Worm (Caenorhabditis elegans) whole organism, L2 larva: ENCODE results near the gene C52E4.7.

Experiments used
- F13H6.1 ChIP-seq: sonication (generic microtip); optimal IDR thresholded peaks from 2 replicates; lab custom pipeline; 2016; ENCODE audit warnings: missing genetic modification characterization, missing compliant biosample characterization
- R02D3.7 ChIP-seq: fragments of 150-350 bp; optimal IDR thresholded peaks from 2 replicates; lab custom pipeline; 2014; ENCODE audit warnings: missing biosample characterization, missing genetic modification characterization
- Y55F3AM.14 ChIP-seq: fragments of 200-800 bp; sonication (Bioruptor generic); optimal IDR thresholded peaks from 2 replicates; lab custom pipeline; 2018; ENCODE audit warnings: mild to moderate bottlenecking, missing genetic modification characterization, missing compliant biosample characterization
- ZK546.5 ChIP-seq: sonication (generic microtip); optimal IDR thresholded peaks from 2 replicates; lab custom pipeline; 2017; ENCODE audit warnings: missing biosample characterization, missing genetic modification characterization
- alr-1 ChIP-seq: fragments of 150-350 bp; optimal IDR thresholded peaks from 2 replicates; lab custom pipeline; 2014; ENCODE audit warnings: missing biosample characterization, missing genetic modification characterization
- aly-2 ChIP-seq: fragments of 150-350 bp; optimal IDR thresholded peaks from 2 replicates; lab custom pipeline; 2014; ENCODE audit warnings: missing biosample characterization, missing genetic modification characterization
- ama-1 ChIP-seq: fragments of 150-350 bp; optimal IDR thresholded peaks from 2 replicates; lab custom pipeline; 2018; ENCODE audit warnings: inconsistent platforms
- blmp-1 ChIP-seq: sonication (generic microtip); optimal IDR thresholded peaks from 2 replicates; lab custom pipeline; 2017; ENCODE audit warnings: missing genetic modification characterization, mild to moderate bottlenecking, missing compliant biosample characterization, antibody characterized with exemption, moderate library complexity; ENCODE audit not compliant: insufficient read depth
- ceh-82 ChIP-seq: fragments of 150-350 bp; optimal IDR thresholded peaks from 2 replicates; lab custom pipeline; 2014; ENCODE audit warnings: missing biosample characterization, missing genetic modification characterization
- crh-2 ChIP-seq: sonication (generic microtip); optimal IDR thresholded peaks from 2 replicates; lab custom pipeline; 2017; ENCODE audit warnings: missing biosample characterization, missing genetic modification characterization
- dmd-4 ChIP-seq: sonication (generic microtip); optimal IDR thresholded peaks from 2 replicates; lab custom pipeline; 2017; ENCODE audit warnings: missing biosample characterization, missing genetic modification characterization
- egl-27 ChIP-seq: sonication (generic microtip); optimal IDR thresholded peaks from 3 replicates; lab custom pipeline; 2017; ENCODE audit warnings: missing biosample characterization, missing genetic modification reagents, missing genetic modification characterization
- elt-1 ChIP-seq: fragments of 150-350 bp; optimal IDR thresholded peaks from 2 replicates; lab custom pipeline; 2014; ENCODE audit warnings: missing biosample characterization, missing genetic modification characterization
- elt-3 ChIP-seq: sonication (generic microtip); optimal IDR thresholded peaks from 2 replicates; lab custom pipeline; 2017; ENCODE audit warnings: missing biosample characterization, missing genetic modification characterization
- fos-1 ChIP-seq: fragments of 150-350 bp; optimal IDR thresholded peaks from 2 replicates; lab custom pipeline; 2014; ENCODE audit warnings: missing biosample characterization, missing genetic modification characterization
- lin-13 ChIP-seq: fragments of 150-350 bp; optimal IDR thresholded peaks from 2 replicates; lab custom pipeline; 2014; ENCODE audit warnings: missing biosample characterization, missing genetic modification reagents, missing genetic modification characterization
- lsy-2 ChIP-seq, 2 experiments: fragments of 150-350 bp in 1 of 2; sonication (generic microtip) in 1 of 2; optimal IDR thresholded peaks; 2 replicates each; lab custom pipeline; 2014 to 2017; ENCODE audit warnings: missing biosample characterization in 2 of 2, missing genetic modification characterization in 2 of 2
- mab-5 ChIP-seq: fragments of 150-350 bp; optimal IDR thresholded peaks from 2 replicates; lab custom pipeline; 2014; ENCODE audit warnings: missing biosample characterization, missing genetic modification characterization
- mbf-1 ChIP-seq: sonication (generic microtip); optimal IDR thresholded peaks from 2 replicates; lab custom pipeline; 2017; ENCODE audit warnings: missing biosample characterization, missing genetic modification characterization
- nhr-10 ChIP-seq: sonication (generic microtip); optimal IDR thresholded peaks from 2 replicates; lab custom pipeline; 2017; ENCODE audit warnings: missing biosample characterization, missing genetic modification characterization
- nhr-11 ChIP-seq: fragments of 150-350 bp; optimal IDR thresholded peaks from 2 replicates; lab custom pipeline; 2014; ENCODE audit warnings: missing biosample characterization, missing genetic modification characterization
- nhr-12 ChIP-seq: fragments of 150-350 bp; optimal IDR thresholded peaks from 2 replicates; lab custom pipeline; 2014; ENCODE audit warnings: missing biosample characterization, missing genetic modification characterization
- nhr-21 ChIP-seq: fragments of 150-350 bp; optimal IDR thresholded peaks from 2 replicates; lab custom pipeline; 2014; ENCODE audit warnings: missing biosample characterization, missing genetic modification characterization
- nhr-23 ChIP-seq: fragments of 150-350 bp; optimal IDR thresholded peaks from 2 replicates; lab custom pipeline; 2014; ENCODE audit warnings: missing biosample characterization, missing genetic modification reagents, missing genetic modification characterization
- nhr-237 ChIP-seq: fragments of 150-350 bp; optimal IDR thresholded peaks from 2 replicates; lab custom pipeline; 2014; ENCODE audit warnings: missing biosample characterization, missing genetic modification characterization
- nhr-6 ChIP-seq: fragments of 150-350 bp; optimal IDR thresholded peaks from 2 replicates; lab custom pipeline; 2014; ENCODE audit warnings: missing biosample characterization, missing genetic modification characterization
- nhr-77 ChIP-seq: fragments of 150-350 bp; optimal IDR thresholded peaks from 2 replicates; lab custom pipeline; 2014; ENCODE audit warnings: missing biosample characterization, missing genetic modification characterization
- sem-4 ChIP-seq: fragments of 150-350 bp; optimal IDR thresholded peaks from 2 replicates; lab custom pipeline; 2014; ENCODE audit warnings: missing biosample characterization, missing genetic modification reagents, missing genetic modification characterization
- skn-1 ChIP-seq: sonication (generic microtip); optimal IDR thresholded peaks from 2 replicates; lab custom pipeline; 2017; ENCODE audit warnings: missing biosample characterization, missing genetic modification characterization
- sma-3 ChIP-seq: sonication (generic microtip); optimal IDR thresholded peaks from 2 replicates; lab custom pipeline; 2016; ENCODE audit warnings: missing genetic modification reagents, missing genetic modification characterization, missing compliant biosample characterization
- sma-9 ChIP-seq, 2 experiments: fragments of 150-350 bp in 1 of 2; sonication (generic microtip) in 1 of 2; optimal IDR thresholded peaks; 2 replicates each; lab custom pipeline; 2014 to 2016; ENCODE audit warnings: missing genetic modification characterization in 2 of 2, mild to moderate bottlenecking in 1 of 2, missing biosample characterization in 1 of 2, missing compliant biosample characterization in 1 of 2, missing genetic modification reagents in 1 of 2, moderate library complexity in 1 of 2
- unc-55 ChIP-seq: fragments of 150-350 bp; sonication (generic microtip); optimal IDR thresholded peaks from 3 replicates; lab custom pipeline; 2014; ENCODE audit warnings: missing biosample characterization, missing genetic modification reagents, missing genetic modification characterization
- unc-62 ChIP-seq: fragments of 150-350 bp; optimal IDR thresholded peaks from 2 replicates; lab custom pipeline; 2014; ENCODE audit warnings: missing biosample characterization, missing genetic modification reagents, missing genetic modification characterization
- zag-1 ChIP-seq: fragments of 150-350 bp; optimal IDR thresholded peaks from 2 replicates; lab custom pipeline; 2014; ENCODE audit warnings: missing biosample characterization, missing genetic modification characterization
- ztf-1 ChIP-seq: fragments of 200-800 bp; sonication (Bioruptor generic); conservative IDR thresholded peaks from 2 replicates; pipeline ENCODE4 v1.3.6; 2022; ENCODE audit warnings: missing genetic modification characterization, missing compliant biosample characterization
- ztf-11 ChIP-seq: sonication (generic microtip); optimal IDR thresholded peaks from 2 replicates; lab custom pipeline; 2017; ENCODE audit warnings: missing biosample characterization, missing genetic modification characterization
- ztf-4 ChIP-seq: fragments of 150-350 bp; optimal IDR thresholded peaks from 2 replicates; lab custom pipeline; 2014; ENCODE audit warnings: missing biosample characterization, missing genetic modification characterization

Gene C52E4.7

DNA sequence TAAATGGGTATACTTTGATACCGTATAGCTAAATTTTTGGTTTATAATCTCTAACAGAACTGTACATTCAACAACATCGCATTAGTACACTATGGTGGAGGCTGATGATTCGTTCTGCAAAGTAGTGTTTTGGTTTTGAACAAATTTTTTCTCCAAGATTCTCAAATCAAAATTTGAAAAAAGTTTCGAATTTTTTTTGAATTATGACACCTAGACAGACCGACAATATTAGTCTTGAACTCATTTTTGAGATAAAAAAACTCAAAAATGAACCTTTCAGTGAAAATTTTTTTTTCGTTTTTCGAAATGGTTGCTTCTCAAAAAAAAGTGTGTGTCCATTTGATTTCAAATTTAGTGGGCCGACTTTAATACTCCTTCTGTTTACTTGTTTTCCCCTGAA lies 48.7 kb upstream of the C52E4.7 start:
- TF ChIP-seq ZK546.5 (tag; lab: Kevin White, UChicago) (no peak), nhr-11 (tag; lab: Kevin White, UChicago) (no peak), ama-1 (lab: Kevin White, UChicago) (no peak), nhr-77 (tag; lab: Kevin White, UChicago) (no peak), nhr-10 (tag; lab: Kevin White, UChicago) (no peak), lsy-2 (tag; optimal IDR thresholded peaks at IDR 0.05; lab: Kevin White, UChicago) (no peak), aly-2 (tag; lab: Kevin White, UChicago) (no peak), blmp-1 (no peak), egl-27 (tag; lab: Kevin White, UChicago) (no peak), skn-1 (tag; lab: Kevin White, UChicago) (no peak), sma-3 (GFP tag; lab: Kevin White, UChicago) (no peak), ztf-4 (tag; lab: Kevin White, UChicago) (no peak), Y55F3AM.14 (GFP tag; lab: Kevin White, UChicago) (no peak), crh-2 (tag; lab: Kevin White, UChicago) (no peak), unc-62 (GFP tag; lab: Kevin White, UChicago) (no peak), ztf-1 (GFP tag; lab: Robert Waterston, UW) (no peak)

DNA sequence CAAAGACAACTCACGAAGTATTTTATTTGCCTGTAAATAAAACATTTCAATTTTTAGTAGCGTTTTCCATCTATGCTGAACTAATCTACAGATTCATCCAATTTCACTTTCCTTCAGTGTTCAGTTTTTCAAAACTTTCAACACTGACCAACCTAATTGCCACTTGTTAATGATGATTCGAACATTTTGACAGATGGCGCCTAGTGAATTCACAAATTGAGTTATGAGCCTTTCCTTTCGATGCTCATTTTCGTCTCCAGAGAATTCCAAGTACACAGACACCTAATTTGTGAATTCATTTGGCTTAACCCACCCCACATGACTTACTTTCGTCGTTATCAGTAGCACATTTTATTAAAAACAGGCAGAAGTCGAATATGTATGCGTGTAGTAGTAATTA lies 47.3 kb upstream of the C52E4.7 start:
- TF ChIP-seq nhr-77 (tag; lab: Kevin White, UChicago) (no peak), F13H6.1 (tag; lab: Kevin White, UChicago) (no peak), aly-2 (tag; lab: Kevin White, UChicago) (no peak), sma-3 (GFP tag; lab: Kevin White, UChicago) (no peak), alr-1 (tag; lab: Kevin White, UChicago) (no peak), zag-1 (no peak), ztf-11 (no peak), nhr-11 (tag; lab: Kevin White, UChicago) (no peak), sma-9 (GFP tag; optimal IDR thresholded peaks at IDR 0.05; lab: Kevin White, UChicago) (no peak), sma-9 (tag; optimal IDR thresholded peaks at IDR 0.05; lab: Kevin White, UChicago) (no peak), skn-1 (tag; lab: Kevin White, UChicago) (no peak), sem-4 (tag; lab: Kevin White, UChicago) (no peak), ama-1 (lab: Kevin White, UChicago) (no peak), nhr-12 (no peak), dmd-4 (tag; lab: Kevin White, UChicago) (no peak), unc-55 (GFP tag; lab: Kevin White, UChicago) (no peak), nhr-23 (no peak), R02D3.7 (tag; lab: Kevin White, UChicago) (no peak)

DNA sequence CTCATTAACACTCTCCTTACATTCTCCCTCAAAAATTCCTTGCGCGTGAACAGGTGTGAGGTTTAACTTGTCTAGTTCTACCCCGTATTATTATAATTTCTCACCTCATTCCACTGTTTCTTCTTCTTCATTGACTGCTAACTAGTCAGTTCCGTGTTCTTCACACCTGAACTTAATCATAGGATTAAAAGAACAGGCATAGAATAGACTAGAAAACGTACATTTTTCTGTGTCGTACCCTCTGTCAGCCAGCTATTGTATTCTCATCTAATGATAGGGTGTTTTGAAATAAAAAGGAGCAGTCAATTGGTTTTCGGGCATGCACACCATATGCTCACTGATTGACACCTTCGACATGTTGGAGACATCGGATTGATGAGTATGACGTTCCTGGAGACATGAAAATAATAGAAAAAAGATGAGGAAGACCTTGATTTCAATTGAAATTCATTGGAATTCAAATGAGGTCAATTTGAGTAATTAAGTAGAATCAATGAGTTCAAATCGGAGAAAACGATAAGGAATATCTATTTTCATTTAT lies 46.6 kb upstream of the C52E4.7 start:
- TF ChIP-seq elt-1 (tag; lab: Kevin White, UChicago) (no peak), alr-1 (tag; lab: Kevin White, UChicago) (no peak), nhr-237 (tag; lab: Kevin White, UChicago) (no peak), blmp-1 (no peak), nhr-6 (tag; lab: Kevin White, UChicago) (no peak), nhr-21 (tag; lab: Kevin White, UChicago) (no peak), nhr-77 (tag; lab: Kevin White, UChicago) (no peak), fos-1 (tag; lab: Kevin White, UChicago) (no peak), unc-62 (GFP tag; lab: Kevin White, UChicago) (no peak), zag-1 (no peak), mbf-1 (tag; lab: Kevin White, UChicago) (no peak), nhr-11 (tag; lab: Kevin White, UChicago) (no peak), egl-27 (tag; lab: Kevin White, UChicago) (no peak), ama-1 (lab: Kevin White, UChicago) (no peak), ceh-82 (no peak), mab-5 (tag; lab: Kevin White, UChicago) (no peak), F13H6.1 (tag; lab: Kevin White, UChicago) (no peak), lin-13 (no peak), elt-3 (tag; lab: Kevin White, UChicago) (no peak)
